Worm (Caenorhabditis elegans) whole organism, midembryonic: Measurements from ENCODE around the gene srh-52.

Source experiments
- T22C8.4 ChIP-seq: fragments of 200-800 bp; sonication (Bioruptor generic); IDR thresholded peaks from 2 replicates; pipeline ENCODE4 v1.3.6; 2022; ENCODE audit warnings: missing genetic modification characterization, missing compliant biosample characterization
- cog-1 ChIP-seq: sonication (generic microtip); optimal IDR thresholded peaks from 2 replicates; lab custom pipeline; 2016; ENCODE audit warnings: missing genetic modification characterization, missing compliant biosample characterization
- flt-1 ChIP-seq: fragments of 200-800 bp; sonication (Bioruptor generic); IDR thresholded peaks from 2 replicates; pipeline ENCODE4 v1.3.6; 2022; ENCODE audit warnings: missing genetic modification characterization, missing compliant biosample characterization
- klf-2 ChIP-seq: fragments of 200-800 bp; sonication (Bioruptor generic); conservative IDR thresholded peaks from 2 replicates; pipeline ENCODE4 v1.3.6; 2022; ENCODE audit warnings: missing genetic modification reagents, missing genetic modification characterization, missing compliant biosample characterization
- med-1 ChIP-seq: sonication (generic microtip); optimal IDR thresholded peaks from 2 replicates; lab custom pipeline; 2017; ENCODE audit warnings: missing genetic modification characterization, mild to moderate bottlenecking, missing compliant biosample characterization, antibody characterized with exemption, missing genetic modification reagents; ENCODE audit not compliant: insufficient read depth
- ref-1 ChIP-seq: fragments of 200-800 bp; sonication (Bioruptor generic); conservative IDR thresholded peaks from 2 replicates; pipeline ENCODE4 v1.3.6; 2022; ENCODE audit warnings: missing genetic modification reagents, missing genetic modification characterization, missing compliant biosample characterization
- tab-1 ChIP-seq: fragments of 200-800 bp; sonication (Bioruptor generic); IDR thresholded peaks from 2 replicates; pipeline ENCODE4 v1.3.6; 2022; ENCODE audit warnings: missing genetic modification characterization, missing compliant biosample characterization
- ztf-23 ChIP-seq: fragments of 200-800 bp; sonication (Bioruptor generic); IDR thresholded peaks from 2 replicates; pipeline ENCODE4 v1.3.6; 2022; ENCODE audit warnings: missing genetic modification reagents, missing genetic modification characterization, missing compliant biosample characterization
- ztf-29 ChIP-seq: fragments of 200-800 bp; sonication (Bioruptor generic); IDR thresholded peaks from 2 replicates; pipeline ENCODE4 v1.3.6; 2022; ENCODE audit warnings: missing genetic modification reagents, missing genetic modification characterization, missing compliant biosample characterization

DNA sequence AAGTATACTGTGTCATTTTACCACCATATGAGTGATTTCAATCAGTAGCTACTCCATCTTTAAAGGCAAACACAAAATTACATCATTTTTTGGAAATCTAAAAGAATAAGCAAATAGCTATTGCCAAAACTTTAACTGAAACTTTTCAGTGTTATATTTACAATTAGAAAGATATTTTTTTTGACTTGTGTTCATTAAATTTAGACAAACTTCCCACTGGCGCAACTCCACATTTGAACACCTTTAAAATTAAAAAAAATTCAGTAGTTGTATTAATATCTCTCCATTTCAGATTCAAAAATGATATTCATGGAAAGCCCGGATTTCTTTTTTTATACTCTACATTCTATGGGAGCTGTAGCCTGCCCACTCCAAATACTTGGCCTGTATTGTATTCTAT lies 37.7 kb upstream of the srh-52 start, which contains the start of gene srh-264:
- TF ChIP-seq klf-2, result no peak
- no peak for TF ChIP-seq tab-1 (GFP tag; lab: Robert Waterston, UW)
- TF ChIP-seq T22C8.4, result no peak
- TF ChIP-seq flt-1 (GFP tag; lab: Robert Waterston, UW), result no peak
- no peak for TF ChIP-seq ref-1 (GFP tag; lab: Robert Waterston, UW)
- no peak for TF ChIP-seq med-1 (GFP tag; lab: Kevin White, UChicago)
- no peak for TF ChIP-seq ztf-29
- no peak for TF ChIP-seq cog-1 (tag; lab: Kevin White, UChicago)
- TF ChIP-seq ztf-23 (GFP tag; lab: Robert Waterston, UW), result no peak
